Fruit fly (Drosophila melanogaster) whole organism, embryonic: ENCODE measurements around the gene sqh.

Experiments used
- Abd-B ChIP-seq: fragments of 200-800 bp; sonication (Bioruptor generic); optimal IDR thresholded peaks from 2 replicates; lab custom pipeline; 2018; ENCODE audit warnings: missing biosample characterization, mild to moderate bottlenecking, missing genetic modification characterization, moderate library complexity
- BEAF-32 ChIP-seq: fragments of 200-800 bp; sonication (Bioruptor generic); optimal IDR thresholded peaks from 3 replicates; lab custom pipeline; 2017; ENCODE audit warnings: missing biosample characterization, missing genetic modification characterization, mild to moderate bottlenecking, moderate library complexity, missing genetic modification reagents
- Bteb2 ChIP-seq: fragments of 200-800 bp; sonication (Bioruptor generic); optimal IDR thresholded peaks from 2 replicates; lab custom pipeline; 2016; ENCODE audit warnings: missing biosample characterization, missing genetic modification characterization
- CG10462 ChIP-seq: fragments of 200-800 bp; sonication (Bioruptor generic); optimal IDR thresholded peaks from 2 replicates; lab custom pipeline; 2016; ENCODE audit warnings: missing biosample characterization, missing genetic modification characterization
- CG11723 ChIP-seq: fragments of 200-800 bp; sonication (Bioruptor generic); optimal IDR thresholded peaks from 2 replicates; lab custom pipeline; 2017; ENCODE audit warnings: missing biosample characterization, mild to moderate bottlenecking, missing genetic modification characterization
- CG12104 ChIP-seq: fragments of 200-800 bp; sonication (Bioruptor generic); optimal IDR thresholded peaks from 3 replicates; lab custom pipeline; 2016; ENCODE audit warnings: missing biosample characterization, missing genetic modification characterization
- CG12155 ChIP-seq: fragments of 200-800 bp; sonication (Bioruptor generic); optimal IDR thresholded peaks from 3 replicates; lab custom pipeline; 2016; ENCODE audit warnings: missing biosample characterization, missing genetic modification characterization
- CG13775 ChIP-seq: fragments of 200-800 bp; sonication (Bioruptor generic); optimal IDR thresholded peaks from 3 replicates; lab custom pipeline; 2017; ENCODE audit warnings: missing biosample characterization, mild to moderate bottlenecking, missing genetic modification characterization
- CG14965 ChIP-seq: fragments of 200-800 bp; sonication (Bioruptor generic); optimal IDR thresholded peaks from 2 replicates; lab custom pipeline; 2016; ENCODE audit warnings: missing biosample characterization, missing genetic modification characterization, borderline replicate concordance
- CG1602 ChIP-seq: fragments of 200-800 bp; sonication (Bioruptor generic); optimal IDR thresholded peaks from 3 replicates; lab custom pipeline; 2016; ENCODE audit warnings: missing biosample characterization, missing genetic modification characterization
- CG1603 ChIP-seq: fragments of 200-800 bp; sonication (Bioruptor generic); optimal IDR thresholded peaks from 2 replicates; lab custom pipeline; 2019; ENCODE audit warnings: missing biosample characterization, mild to moderate bottlenecking, missing genetic modification characterization, moderate library complexity
- CG31441 ChIP-seq: fragments of 200-800 bp; sonication (Bioruptor generic); IDR thresholded peaks from 2 replicates; pipeline ENCODE4 v1.3.6; 2022; ENCODE audit warnings: missing biosample characterization, missing genetic modification characterization
- CG32532 ChIP-seq: fragments of 200-800 bp; sonication (Bioruptor generic); IDR thresholded peaks from 2 replicates; pipeline ENCODE4 v1.3.6; 2022; ENCODE audit warnings: missing biosample characterization, missing genetic modification characterization
- CG3407 ChIP-seq: fragments of 200-800 bp; sonication (Bioruptor generic); optimal IDR thresholded peaks from 2 replicates; lab custom pipeline; 2018; ENCODE audit warnings: missing biosample characterization, mild to moderate bottlenecking, missing genetic modification characterization
- CG34376 ChIP-seq: fragments of 200-800 bp; sonication (Bioruptor generic); optimal IDR thresholded peaks from 2 replicates; lab custom pipeline; 2018; ENCODE audit warnings: missing biosample characterization, mild to moderate bottlenecking, missing genetic modification characterization
- CG6791 ChIP-seq: fragments of 200-800 bp; sonication (Bioruptor generic); IDR thresholded peaks from 3 replicates; pipeline ENCODE4 v1.3.6; 2022; ENCODE audit warnings: missing biosample characterization, missing genetic modification characterization; ENCODE audit not compliant: partially characterized antibody
- CG9817 ChIP-seq: fragments of 200-800 bp; sonication (Bioruptor generic); optimal IDR thresholded peaks from 2 replicates; lab custom pipeline; 2018; ENCODE audit warnings: missing biosample characterization, mild to moderate bottlenecking, missing genetic modification characterization, moderate library complexity
- Dad ChIP-seq: fragments of 200-800 bp; sonication (Bioruptor generic); optimal IDR thresholded peaks from 3 replicates; lab custom pipeline; 2016; ENCODE audit warnings: missing biosample characterization, missing genetic modification characterization
- Eip74EF ChIP-seq, 2 experiments: fragments of 200-800 bp in 1 of 2; fragments of >200 bp in 1 of 2; sonication (Bioruptor generic) in 1 of 2; optimal IDR thresholded peaks; 2 replicates each; lab custom pipeline; 2017 to 2019; ENCODE audit warnings: missing biosample characterization in 2 of 2, missing genetic modification characterization in 2 of 2, mild to moderate bottlenecking in 1 of 2, moderate library complexity in 1 of 2
- H15 ChIP-seq: fragments of 200-800 bp; sonication (Bioruptor generic); IDR thresholded peaks from 3 replicates; pipeline ENCODE4 v1.3.6; 2022; ENCODE audit warnings: missing biosample characterization, missing genetic modification characterization
- HmgD ChIP-seq: fragments of 200-800 bp; sonication (Bioruptor generic); optimal IDR thresholded peaks from 3 replicates; lab custom pipeline; 2016; ENCODE audit warnings: missing biosample characterization, missing genetic modification characterization
- Hr39 ChIP-seq: fragments of >200 bp; optimal IDR thresholded peaks from 2 replicates; lab custom pipeline; 2017
- NFAT ChIP-seq: fragments of 200-800 bp; sonication (Bioruptor generic); IDR thresholded peaks from 2 replicates; pipeline ENCODE4 v1.3.6; 2022; ENCODE audit warnings: missing biosample characterization, missing genetic modification characterization
- Rfx ChIP-seq: fragments of 200-800 bp; sonication (Bioruptor generic); IDR thresholded peaks from 2 replicates; pipeline ENCODE4 v1.3.6; 2022; ENCODE audit warnings: missing biosample characterization, missing genetic modification characterization
- Sox100B ChIP-seq: fragments of 200-800 bp; sonication (Bioruptor generic); optimal IDR thresholded peaks from 3 replicates; lab custom pipeline; 2018; ENCODE audit warnings: missing biosample characterization, mild to moderate bottlenecking, missing genetic modification characterization
- Sox102F ChIP-seq: fragments of 200-800 bp; sonication (Bioruptor generic); optimal IDR thresholded peaks from 2 replicates; lab custom pipeline; 2018; ENCODE audit warnings: missing biosample characterization, mild to moderate bottlenecking, missing genetic modification characterization, moderate library complexity
- Trl ChIP-seq, 3 experiments: fragments of >200 bp in 2 of 3; fragments of 200-800 bp in 1 of 3; sonication (Bioruptor generic) in 1 of 3; optimal IDR thresholded peaks; 2 replicates in 1 of 3; 3 replicates in 2 of 3; lab custom pipeline; 2016 to 2017; ENCODE audit warnings: missing biosample characterization in 1 of 3, missing genetic modification characterization in 1 of 3
- ash1 ChIP-seq: fragments of 200-800 bp; sonication (Bioruptor generic); optimal IDR thresholded peaks from 2 replicates; lab custom pipeline; 2018; ENCODE audit warnings: missing biosample characterization, mild to moderate bottlenecking, missing genetic modification characterization
- bcd ChIP-seq: fragments of 200-800 bp; sonication (Bioruptor generic); optimal IDR thresholded peaks from 2 replicates; lab custom pipeline; 2017; ENCODE audit warnings: missing biosample characterization, mild to moderate bottlenecking, missing genetic modification characterization
- bsh ChIP-seq, 2 experiments: fragments of 200-800 bp; sonication (Bioruptor generic); optimal IDR thresholded peaks; 2 replicates each; lab custom pipeline; 2017 to 2018; ENCODE audit warnings: mild to moderate bottlenecking in 2 of 2, missing biosample characterization in 2 of 2, missing genetic modification characterization in 2 of 2, moderate library complexity in 1 of 2
- chm ChIP-seq: fragments of 200-800 bp; sonication (Bioruptor generic); IDR thresholded peaks from 2 replicates; pipeline ENCODE4 v1.3.6; 2022; ENCODE audit warnings: missing biosample characterization, missing genetic modification characterization
- chn ChIP-seq: fragments of 200-800 bp; sonication (Bioruptor generic); optimal IDR thresholded peaks from 2 replicates; lab custom pipeline; 2016; ENCODE audit warnings: missing biosample characterization, missing genetic modification characterization
- dimm ChIP-seq: fragments of 200-800 bp; sonication (Bioruptor generic); IDR thresholded peaks from 2 replicates; pipeline ENCODE4 v1.3.6; 2022; ENCODE audit warnings: missing biosample characterization, missing genetic modification characterization
- exex ChIP-seq: fragments of 200-800 bp; sonication (Bioruptor generic); optimal IDR thresholded peaks from 4 replicates; lab custom pipeline; 2018; ENCODE audit warnings: missing biosample characterization, mild to moderate bottlenecking, missing genetic modification characterization, moderate library complexity
- jigr1 ChIP-seq: fragments of 200-800 bp; sonication (Bioruptor generic); IDR thresholded peaks from 3 replicates; pipeline ENCODE4 v1.3.6; 2022; ENCODE audit warnings: missing biosample characterization, missing genetic modification characterization
- klu ChIP-seq: fragments of 200-800 bp; sonication (Bioruptor generic); IDR thresholded peaks from 2 replicates; pipeline ENCODE4 v1.3.6; 2022; ENCODE audit warnings: missing biosample characterization, missing genetic modification characterization
- lmd ChIP-seq: fragments of 200-800 bp; sonication (Bioruptor generic); IDR thresholded peaks from 2 replicates; pipeline ENCODE4 v1.3.6; 2022; ENCODE audit warnings: missing biosample characterization, missing genetic modification characterization
- mam ChIP-seq: fragments of 200-800 bp; sonication (Bioruptor generic); optimal IDR thresholded peaks from 3 replicates; lab custom pipeline; 2016; ENCODE audit warnings: missing biosample characterization, missing genetic modification characterization
- pnt ChIP-seq: fragments of 200-800 bp; sonication (Bioruptor generic); optimal IDR thresholded peaks from 3 replicates; lab custom pipeline; 2016; ENCODE audit warnings: missing biosample characterization, missing genetic modification characterization
- pzg ChIP-seq: fragments of 200-800 bp; sonication (Bioruptor generic); optimal IDR thresholded peaks from 3 replicates; lab custom pipeline; 2018; ENCODE audit warnings: missing biosample characterization, mild to moderate bottlenecking, missing genetic modification characterization, moderate library complexity
- ro ChIP-seq: fragments of 200-800 bp; sonication (Bioruptor generic); IDR thresholded peaks from 2 replicates; pipeline ENCODE4 v1.3.6; 2022; ENCODE audit warnings: missing biosample characterization, missing genetic modification characterization
- row ChIP-seq: fragments of 200-800 bp; sonication (Bioruptor generic); IDR thresholded peaks from 3 replicates; pipeline ENCODE4 v1.3.6; 2022; ENCODE audit warnings: missing biosample characterization, missing genetic modification characterization
- sc ChIP-seq, 3 experiments: fragments of >200 bp in 2 of 3; fragments of 200-800 bp in 1 of 3; sonication (Bioruptor generic) in 1 of 3; optimal IDR thresholded peaks; 2 replicates in 2 of 3; 3 replicates in 1 of 3; lab custom pipeline; 2017; ENCODE audit warnings: mild to moderate bottlenecking in 1 of 3, missing biosample characterization in 1 of 3, missing genetic modification characterization in 1 of 3, missing genetic modification reagents in 1 of 3
- stwl ChIP-seq: fragments of 200-800 bp; sonication (Bioruptor generic); optimal IDR thresholded peaks from 3 replicates; lab custom pipeline; 2018; ENCODE audit warnings: missing biosample characterization, mild to moderate bottlenecking, missing genetic modification characterization, moderate library complexity
- tap ChIP-seq: fragments of 200-800 bp; optimal IDR thresholded peaks from 3 replicates; lab custom pipeline; 2019; ENCODE audit warnings: missing biosample characterization, mild to moderate bottlenecking, missing genetic modification characterization, moderate library complexity
- tgo ChIP-seq: fragments of 200-800 bp; sonication (Bioruptor generic); IDR thresholded peaks from 3 replicates; pipeline ENCODE4 v1.3.6; 2022; ENCODE audit warnings: missing biosample characterization, missing genetic modification characterization
- wek ChIP-seq: fragments of 200-800 bp; sonication (Bioruptor generic); optimal IDR thresholded peaks from 3 replicates; lab custom pipeline; 2018; ENCODE audit warnings: missing biosample characterization, mild to moderate bottlenecking, missing genetic modification characterization, moderate library complexity

sqh gene

dm6 chrX:6224225-6225190 lies at the start of gene sqh:
Gene sqh (minus strand): TSS chrX:6225140.
- peak; percentile 66 for TF ChIP-seq CG1603 (tag; lab: Kevin White, UChicago)
- TF ChIP-seq lmd: peak; percentile 96
- peak; percentile 78 for TF ChIP-seq CG12104
- TF ChIP-seq CG32532 (GFP tag; lab: Robert Waterston, UW): peak; percentile 92
- peak; percentile 77 for TF ChIP-seq CG31441 (GFP tag; lab: Robert Waterston, UW)
- peak; percentile 85 for TF ChIP-seq Abd-B (GFP tag; lab: Kevin White, UChicago)
- TF ChIP-seq chn (GFP tag; lab: Kevin White, UChicago): peak; percentile 69
- no peak for TF ChIP-seq CG14965 (GFP tag; lab: Kevin White, UChicago)
- TF ChIP-seq CG12155 (GFP tag; lab: Kevin White, UChicago): peak; percentile 59
- TF ChIP-seq sc (optimal IDR thresholded peaks at IDR 0.05; lab: Kevin White, UChicago): no peak
- TF ChIP-seq sc (GFP tag; optimal IDR thresholded peaks at IDR 0.05; lab: Kevin White, UChicago): peak; percentile 72
- peak; percentile 81 for TF ChIP-seq chm (GFP tag; lab: Robert Waterston, UW)
- peak; percentile 82 for TF ChIP-seq klu (GFP tag; lab: Robert Waterston, UW)
- peak; percentile 85 for TF ChIP-seq CG13775
- no peak for TF ChIP-seq stwl (tag; lab: Kevin White, UChicago)
- peak; percentile 92 for TF ChIP-seq bcd (GFP tag; lab: Kevin White, UChicago)
- peak; percentile 88 for TF ChIP-seq CG11723 (GFP tag; lab: Kevin White, UChicago)
- peak; percentile 76 for TF ChIP-seq wek (GFP tag; lab: Kevin White, UChicago)
- no peak for TF ChIP-seq HmgD (GFP tag; lab: Kevin White, UChicago)
- TF ChIP-seq Trl (optimal IDR thresholded peaks at IDR 0.05; lab: Kevin White, UChicago): peak; percentile 36 to 49
- TF ChIP-seq Trl (GFP tag; optimal IDR thresholded peaks at IDR 0.05; lab: Kevin White, UChicago): peak; percentile 26
- peak; percentile 58 for TF ChIP-seq Bteb2 (GFP tag; lab: Kevin White, UChicago)
- TF ChIP-seq ash1 (GFP tag; lab: Kevin White, UChicago): no peak
- peak; percentile 78 for TF ChIP-seq H15 (GFP tag; lab: Robert Waterston, UW)
- TF ChIP-seq exex: peak; percentile 57
- peak; percentile 74 for TF ChIP-seq ro
- peak; percentile 77 for TF ChIP-seq tap (tag; lab: Kevin White, UChicago)
- no peak for TF ChIP-seq CG6791 (GFP tag; lab: Robert Waterston, UW)
- TF ChIP-seq NFAT: peak; percentile 84
- peak; percentile 99 for TF ChIP-seq row
- peak; percentile 90 for TF ChIP-seq CG9817
- TF ChIP-seq CG10462 (GFP tag; lab: Kevin White, UChicago): peak; percentile 52
- TF ChIP-seq bsh (GFP tag; optimal IDR thresholded peaks at IDR 0.05; lab: Kevin White, UChicago): peak; percentile 72 to 86
- TF ChIP-seq Dad (GFP tag; lab: Kevin White, UChicago): no peak
- TF ChIP-seq jigr1 (GFP tag; lab: Robert Waterston, UW): peak; percentile 85
- peak; percentile 54 for TF ChIP-seq mam (GFP tag; lab: Kevin White, UChicago)
- TF ChIP-seq tgo (GFP tag; lab: Robert Waterston, UW): peak; percentile 91
- no peak for TF ChIP-seq pzg (GFP tag; lab: Kevin White, UChicago)
- TF ChIP-seq CG1602 (GFP tag; lab: Kevin White, UChicago): peak; percentile 68
- TF ChIP-seq CG34376 (GFP tag; lab: Kevin White, UChicago): peak; percentile 83
- TF ChIP-seq Sox102F (GFP tag; lab: Kevin White, UChicago): peak; percentile 86
- no peak for TF ChIP-seq pnt (GFP tag; lab: Kevin White, UChicago)
- TF ChIP-seq Rfx (GFP tag; lab: Robert Waterston, UW): peak; percentile 95
- peak in 1 of 2 experiments; percentile 88 for TF ChIP-seq Eip74EF (GFP tag; optimal IDR thresholded peaks at IDR 0.05; lab: Kevin White, UChicago)
- no peak for TF ChIP-seq Hr39
- TF ChIP-seq dimm (GFP tag; lab: Robert Waterston, UW): peak; percentile 62; the same call in 1 of the 2 replicates
- no peak for TF ChIP-seq BEAF-32 (GFP tag; lab: Kevin White, UChicago)
- TF ChIP-seq Sox100B (GFP tag; lab: Kevin White, UChicago): peak; percentile 90
- peak; percentile 87 for TF ChIP-seq CG3407
